Worm (Caenorhabditis elegans) whole organism, mixed stage, embryonic: ENCODE data around the gene F42A6.1.

ENCODE experiments used
- M03D4.4 ChIP-seq: sonication (generic microtip); optimal IDR thresholded peaks from 2 replicates; lab custom pipeline; 2017; ENCODE audit warnings: mild to moderate bottlenecking, missing genetic modification characterization, missing compliant biosample characterization
- blmp-1 ChIP-seq: fragments of 150-350 bp; optimal IDR thresholded peaks from 2 replicates; lab custom pipeline; 2014; ENCODE audit warnings: missing biosample characterization, missing genetic modification characterization
- ceh-39 ChIP-seq: fragments of 150-350 bp; optimal IDR thresholded peaks from 2 replicates; lab custom pipeline; 2014; ENCODE audit warnings: missing biosample characterization, missing genetic modification characterization
- ceh-43 ChIP-seq: fragments of 200-800 bp; sonication (Bioruptor generic); optimal IDR thresholded peaks from 2 replicates; lab custom pipeline; 2018; ENCODE audit warnings: mild to moderate bottlenecking, missing genetic modification characterization, moderate library complexity, missing compliant biosample characterization
- ceh-83 ChIP-seq: fragments of 200-800 bp; sonication (Bioruptor generic); optimal IDR thresholded peaks from 2 replicates; lab custom pipeline; 2018; ENCODE audit warnings: mild to moderate bottlenecking, missing genetic modification characterization, missing compliant biosample characterization
- ces-1 ChIP-seq: fragments of 150-350 bp; optimal IDR thresholded peaks from 2 replicates; lab custom pipeline; 2014; ENCODE audit warnings: missing biosample characterization, missing genetic modification reagents, missing genetic modification characterization
- cnd-1 ChIP-seq: fragments of 200-800 bp; sonication (Bioruptor generic); optimal IDR thresholded peaks from 2 replicates; lab custom pipeline; 2018; ENCODE audit warnings: mild to moderate bottlenecking, missing genetic modification characterization, missing compliant biosample characterization
- drap-1 ChIP-seq: fragments of 200-800 bp; sonication (Bioruptor generic); optimal IDR thresholded peaks from 3 replicates; lab custom pipeline; 2018; ENCODE audit warnings: mild to moderate bottlenecking, missing genetic modification characterization, missing compliant biosample characterization
- elt-1 ChIP-seq: sonication (generic microtip); optimal IDR thresholded peaks from 2 replicates; lab custom pipeline; 2017; ENCODE audit warnings: missing genetic modification characterization, mild to moderate bottlenecking, missing compliant biosample characterization, antibody characterized with exemption, moderate library complexity, borderline replicate concordance; ENCODE audit not compliant: insufficient read depth
- ham-2 ChIP-seq: fragments of 200-800 bp; sonication (Bioruptor generic); optimal IDR thresholded peaks from 2 replicates; lab custom pipeline; 2018; ENCODE audit warnings: mild to moderate bottlenecking, missing genetic modification characterization, missing compliant biosample characterization
- hlh-1 ChIP-seq: fragments of 150-350 bp; optimal IDR thresholded peaks from 2 replicates; lab custom pipeline; 2014; ENCODE audit warnings: missing biosample characterization, missing genetic modification reagents, missing genetic modification characterization
- lin-13 ChIP-seq: fragments of 150-350 bp; optimal IDR thresholded peaks from 2 replicates; lab custom pipeline; 2014; ENCODE audit warnings: missing biosample characterization, missing genetic modification characterization
- lin-32 ChIP-seq: fragments of 200-800 bp; sonication (Bioruptor generic); optimal IDR thresholded peaks from 2 replicates; lab custom pipeline; 2018; ENCODE audit warnings: mild to moderate bottlenecking, missing genetic modification characterization, missing compliant biosample characterization
- lsy-2 ChIP-seq: fragments of 150-350 bp; optimal IDR thresholded peaks from 2 replicates; lab custom pipeline; 2014; ENCODE audit warnings: missing biosample characterization, missing genetic modification characterization
- mab-5 ChIP-seq: fragments of 150-350 bp; optimal IDR thresholded peaks from 2 replicates; lab custom pipeline; 2014; ENCODE audit warnings: missing biosample characterization, missing genetic modification characterization
- mep-1 ChIP-seq: fragments of 150-350 bp; optimal IDR thresholded peaks from 2 replicates; lab custom pipeline; 2017; ENCODE audit warnings: missing biosample characterization, missing genetic modification reagents, missing genetic modification characterization, inconsistent platforms
- mls-2 ChIP-seq: sonication (generic microtip); optimal IDR thresholded peaks from 2 replicates; lab custom pipeline; 2016; ENCODE audit warnings: mild to moderate bottlenecking, missing genetic modification characterization, moderate library complexity, missing compliant biosample characterization
- nhr-12 ChIP-seq: fragments of 150-350 bp; optimal IDR thresholded peaks from 2 replicates; lab custom pipeline; 2014; ENCODE audit warnings: missing biosample characterization, missing genetic modification characterization
- nhr-2 ChIP-seq: fragments of 150-350 bp; optimal IDR thresholded peaks from 2 replicates; lab custom pipeline; 2014; ENCODE audit warnings: missing biosample characterization, missing genetic modification characterization
- nhr-237 ChIP-seq: fragments of 150-350 bp; optimal IDR thresholded peaks from 2 replicates; lab custom pipeline; 2014; ENCODE audit warnings: missing biosample characterization, missing genetic modification characterization
- nhr-28 ChIP-seq: fragments of 150-350 bp; optimal IDR thresholded peaks from 2 replicates; lab custom pipeline; 2014; ENCODE audit warnings: missing biosample characterization, missing genetic modification characterization
- nhr-76 ChIP-seq: sonication (generic microtip); optimal IDR thresholded peaks from 2 replicates; lab custom pipeline; 2017; ENCODE audit warnings: missing biosample characterization, missing genetic modification characterization
- pha-4 ChIP-seq: fragments of 150-350 bp; optimal IDR thresholded peaks from 2 replicates; lab custom pipeline; 2018; ENCODE audit warnings: missing biosample characterization, missing genetic modification reagents, missing genetic modification characterization
- sem-2 ChIP-seq: fragments of 200-800 bp; sonication (Bioruptor generic); optimal IDR thresholded peaks from 2 replicates; lab custom pipeline; 2018; ENCODE audit warnings: mild to moderate bottlenecking, missing genetic modification characterization, missing compliant biosample characterization
- snpc-4 ChIP-seq: fragments of 150-350 bp; optimal IDR thresholded peaks from 2 replicates; lab custom pipeline; 2014; ENCODE audit warnings: missing biosample characterization, missing genetic modification characterization
- tbx-8 ChIP-seq: fragments of 200-800 bp; sonication (Bioruptor generic); optimal IDR thresholded peaks from 2 replicates; lab custom pipeline; 2018; ENCODE audit warnings: mild to moderate bottlenecking, missing genetic modification characterization, moderate library complexity, missing compliant biosample characterization
- unc-120 ChIP-seq: sonication (generic microtip); optimal IDR thresholded peaks from 2 replicates; lab custom pipeline; 2017; ENCODE audit warnings: missing genetic modification characterization, missing compliant biosample characterization; ENCODE audit not compliant: poor library complexity, severe bottlenecking
- unc-62 ChIP-seq: fragments of 150-350 bp; optimal IDR thresholded peaks from 2 replicates; lab custom pipeline; 2014; ENCODE audit warnings: missing biosample characterization, missing genetic modification reagents, missing genetic modification characterization
- zip-8 ChIP-seq: fragments of 150-350 bp; optimal IDR thresholded peaks from 2 replicates; lab custom pipeline; 2014; ENCODE audit warnings: missing biosample characterization, missing genetic modification characterization
- ztf-11 ChIP-seq: fragments of 150-350 bp; optimal IDR thresholded peaks from 2 replicates; lab custom pipeline; 2014; ENCODE audit warnings: missing biosample characterization, missing genetic modification characterization

F42A6.1 gene

ce11 chrIV:3348334-3348733 lies 6.5 kb upstream of the F42A6.1 start:
- TF ChIP-seq nhr-12 (tag; lab: Kevin White, UChicago) (no peak), ztf-11 (tag; lab: Kevin White, UChicago) (no peak), ces-1 (GFP tag; lab: Kevin White, UChicago) (no peak), M03D4.4 (tag; lab: Kevin White, UChicago) (no peak), unc-62 (GFP tag; lab: Kevin White, UChicago) (no peak)

ce11 chrIV:3349977-3350580 lies 4.8 kb upstream of the F42A6.1 start, which contains the start of gene elks-1:
elks-1 (minus strand) TSS chrIV:3350027.
- no peak for TF ChIP-seq nhr-28
- no peak for TF ChIP-seq zip-8 (tag; lab: Kevin White, UChicago)
- TF ChIP-seq ceh-39 (tag; lab: Kevin White, UChicago): peak; percentile 5
- TF ChIP-seq unc-120 (tag; lab: Kevin White, UChicago): peak; percentile 3
- peak; percentile 66 for TF ChIP-seq ces-1 (GFP tag; lab: Kevin White, UChicago)
- TF ChIP-seq elt-1: no peak
- peak; percentile 16 for TF ChIP-seq hlh-1
- no peak for TF ChIP-seq ceh-43 (GFP tag; lab: Kevin White, UChicago)
- TF ChIP-seq nhr-237 (tag; lab: Kevin White, UChicago): peak; percentile 15
- no peak for TF ChIP-seq tbx-8
- TF ChIP-seq ham-2: peak; percentile 38
- TF ChIP-seq mls-2 (tag; lab: Kevin White, UChicago): peak; percentile 8
- no peak for TF ChIP-seq M03D4.4 (tag; lab: Kevin White, UChicago)
- no peak for TF ChIP-seq cnd-1
- peak; percentile 32 for TF ChIP-seq mep-1 (tag; lab: Kevin White, UChicago)

- no peak for TF ChIP-seq ceh-39 (tag; lab: Kevin White, UChicago)
- peak; percentile 11 for TF ChIP-seq ces-1 (GFP tag; lab: Kevin White, UChicago)
Measured at ce11 chrIV:3352019-3352418, 2.8 kb upstream of the F42A6.1 start.

ce11 chrIV:3363221-3363620 lies 8.4 kb downstream of the F42A6.1 start, which contains the start of gene Y55H10A.2:
Y55H10A.2 (plus strand) TSS chrIV:3363521.
- TF ChIP-seq lsy-2 (tag; lab: Kevin White, UChicago) (no peak), ces-1 (GFP tag; lab: Kevin White, UChicago) (no peak), lin-13 (tag; lab: Kevin White, UChicago) (no peak), lin-32 (GFP tag; lab: Kevin White, UChicago) (no peak), ztf-11 (tag; lab: Kevin White, UChicago) (no peak), unc-62 (GFP tag; lab: Kevin White, UChicago) (no peak), hlh-1 (no peak), pha-4 (tag; lab: Kevin White, UChicago) (no peak), nhr-28 (no peak), ham-2 (no peak), nhr-2 (tag; lab: Kevin White, UChicago) (no peak), blmp-1 (no peak), zip-8 (tag; lab: Kevin White, UChicago) (no peak), nhr-12 (tag; lab: Kevin White, UChicago) (no peak)
- TF ChIP-seq, all 35 proteins: peak for 0

DNA sequence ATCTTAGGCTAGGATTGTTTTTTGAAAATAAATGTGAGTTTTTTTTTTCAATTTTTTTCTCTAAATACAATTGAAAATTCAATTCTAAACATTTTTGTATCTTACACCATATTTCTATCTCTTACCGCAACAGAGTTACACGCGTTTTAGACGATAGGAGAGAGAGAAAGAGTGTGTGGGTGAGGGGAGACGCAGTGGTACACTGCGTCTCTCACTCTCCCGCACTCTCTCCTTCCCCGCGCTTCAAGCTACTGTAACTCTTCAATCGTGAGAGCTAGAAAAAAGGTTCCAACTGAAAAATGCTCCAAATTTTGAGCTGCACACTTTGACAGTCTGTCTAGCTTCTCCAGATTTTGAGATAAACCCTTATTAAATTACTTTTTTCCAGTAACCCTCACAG lies 8.9 kb downstream of the F42A6.1 start:
- TF ChIP-seq ceh-83 (GFP tag; lab: Kevin White, UChicago): no peak

ce11 chrIV:3368638-3369247 lies 13.9 kb downstream of the F42A6.1 start, which contains the start of gene vha-19:
vha-19 (plus strand) TSS chrIV:3369197.
- peak; percentile 6 for TF ChIP-seq nhr-237 (tag; lab: Kevin White, UChicago)
- no peak for TF ChIP-seq ceh-43 (GFP tag; lab: Kevin White, UChicago)

DNA sequence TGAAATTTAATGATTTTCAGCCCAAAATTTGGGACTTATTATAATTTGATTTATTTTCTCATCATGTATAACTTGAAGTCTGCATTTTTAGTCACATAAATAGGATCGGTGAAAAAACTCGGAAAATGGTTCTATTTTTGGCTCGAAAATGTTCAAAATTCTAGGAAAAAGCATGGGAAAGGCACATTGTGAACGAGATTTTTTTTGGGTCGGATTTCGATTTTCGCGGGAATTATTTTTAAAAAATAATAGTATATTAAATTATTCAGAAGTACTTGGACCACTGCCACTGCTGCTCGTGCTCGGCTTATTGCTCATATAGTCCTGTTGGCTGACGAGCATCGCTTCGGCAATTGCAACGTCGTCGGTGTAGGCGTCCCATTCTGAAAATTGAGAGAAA lies 18.5 kb downstream of the F42A6.1 start:
- no peak for TF ChIP-seq nhr-76 (tag; lab: Kevin White, UChicago)
- no peak for TF ChIP-seq nhr-2 (tag; lab: Kevin White, UChicago)
- TF ChIP-seq drap-1 (GFP tag; lab: Kevin White, UChicago): no peak
- TF ChIP-seq ztf-11 (tag; lab: Kevin White, UChicago): no peak
- no peak for TF ChIP-seq mab-5 (tag; lab: Kevin White, UChicago)
- no peak for TF ChIP-seq nhr-12 (tag; lab: Kevin White, UChicago)
- no peak for TF ChIP-seq nhr-28
- no peak for TF ChIP-seq lin-13 (tag; lab: Kevin White, UChicago)
- TF ChIP-seq blmp-1: no peak
- TF ChIP-seq ceh-83 (GFP tag; lab: Kevin White, UChicago): no peak
- no peak for TF ChIP-seq cnd-1
- no peak for TF ChIP-seq ces-1 (GFP tag; lab: Kevin White, UChicago)
- TF ChIP-seq hlh-1: no peak
- no peak for TF ChIP-seq ceh-39 (tag; lab: Kevin White, UChicago)
- no peak for TF ChIP-seq unc-120 (tag; lab: Kevin White, UChicago)
- no peak for TF ChIP-seq snpc-4 (tag; lab: Kevin White, UChicago)
- TF ChIP-seq M03D4.4 (tag; lab: Kevin White, UChicago): no peak
- TF ChIP-seq sem-2: no peak
- no peak for TF ChIP-seq unc-62 (GFP tag; lab: Kevin White, UChicago)
